Fruit fly (Drosophila melanogaster): ENCODE results near the gene CG17650.

dm6 chr2L:1790261-1790660, 31.4 kb upstream of the CG17650 start, which contains the start of gene Gr22d:
- TF ChIP-seq CTCF (optimal IDR thresholded peaks at IDR 0.05) = no peak
- TF ChIP-seq CG8478 (optimal IDR thresholded peaks at IDR 0.05) = no peak

All from S2 (cell line).